Worm (Caenorhabditis elegans) whole organism, mixed stage, embryonic: ENCODE results near the gene C05C12.4.

ENCODE experiments used
- lsy-2 ChIP-seq: fragments of 150-350 bp; optimal IDR thresholded peaks from 2 replicates; lab custom pipeline; 2014; ENCODE audit warnings: missing biosample characterization, missing genetic modification characterization
- mep-1 ChIP-seq: fragments of 150-350 bp; optimal IDR thresholded peaks from 2 replicates; lab custom pipeline; 2017; ENCODE audit warnings: missing biosample characterization, missing genetic modification reagents, missing genetic modification characterization, inconsistent platforms
- nhr-237 ChIP-seq: fragments of 150-350 bp; optimal IDR thresholded peaks from 2 replicates; lab custom pipeline; 2014; ENCODE audit warnings: missing biosample characterization, missing genetic modification characterization
- sptf-1 ChIP-seq: sonication (generic microtip); optimal IDR thresholded peaks from 2 replicates; lab custom pipeline; 2017; ENCODE audit warnings: mild to moderate bottlenecking, missing genetic modification characterization, moderate library complexity, missing compliant biosample characterization
- zip-8 ChIP-seq: fragments of 150-350 bp; optimal IDR thresholded peaks from 2 replicates; lab custom pipeline; 2014; ENCODE audit warnings: missing biosample characterization, missing genetic modification characterization

- TF ChIP-seq sptf-1 (no peak), nhr-237 (tag; lab: Kevin White, UChicago) (no peak), zip-8 (tag; lab: Kevin White, UChicago) (no peak), lsy-2 (tag; lab: Kevin White, UChicago) (no peak), mep-1 (no peak)
Observed at ce11 chrIV:11261535-11261934, 13.7 kb upstream of the C05C12.4 start, which contains the start of gene F54D1.1.
